Worm (Caenorhabditis elegans) whole organism, mixed stage, embryonic: ENCODE measurements around the gene pfd-1.

ENCODE experiments used
- blmp-1 ChIP-seq: fragments of 150-350 bp; optimal IDR thresholded peaks from 2 replicates; lab custom pipeline; 2014; ENCODE audit warnings: missing biosample characterization, missing genetic modification characterization
- elt-3 ChIP-seq: fragments of 150-350 bp; optimal IDR thresholded peaks from 2 replicates; lab custom pipeline; 2014; ENCODE audit warnings: missing biosample characterization, missing genetic modification characterization
- lin-13 ChIP-seq: fragments of 150-350 bp; optimal IDR thresholded peaks from 2 replicates; lab custom pipeline; 2014; ENCODE audit warnings: missing biosample characterization, missing genetic modification characterization
- lsy-2 ChIP-seq: fragments of 150-350 bp; optimal IDR thresholded peaks from 2 replicates; lab custom pipeline; 2014; ENCODE audit warnings: missing biosample characterization, missing genetic modification characterization
- mep-1 ChIP-seq: fragments of 150-350 bp; optimal IDR thresholded peaks from 2 replicates; lab custom pipeline; 2017; ENCODE audit warnings: missing biosample characterization, missing genetic modification reagents, missing genetic modification characterization, inconsistent platforms
- snpc-4 ChIP-seq: fragments of 150-350 bp; optimal IDR thresholded peaks from 2 replicates; lab custom pipeline; 2014; ENCODE audit warnings: missing biosample characterization, missing genetic modification characterization
- ztf-11 ChIP-seq: fragments of 150-350 bp; optimal IDR thresholded peaks from 2 replicates; lab custom pipeline; 2014; ENCODE audit warnings: missing biosample characterization, missing genetic modification characterization

ce11 chrIV:11119972-11120562 is 29.8 kb upstream of the pfd-1 start:
- TF ChIP-seq lsy-2 (tag; lab: Kevin White, UChicago) (no peak), lin-13 (tag; lab: Kevin White, UChicago) (no peak), mep-1 (no peak), elt-3 (tag; lab: Kevin White, UChicago) (no peak), ztf-11 (no peak), blmp-1 (no peak), snpc-4 (tag; lab: Kevin White, UChicago) (no peak)
